Fruit fly (Drosophila melanogaster): ENCODE data around the gene Trp1.

Gene Trp1

DNA sequence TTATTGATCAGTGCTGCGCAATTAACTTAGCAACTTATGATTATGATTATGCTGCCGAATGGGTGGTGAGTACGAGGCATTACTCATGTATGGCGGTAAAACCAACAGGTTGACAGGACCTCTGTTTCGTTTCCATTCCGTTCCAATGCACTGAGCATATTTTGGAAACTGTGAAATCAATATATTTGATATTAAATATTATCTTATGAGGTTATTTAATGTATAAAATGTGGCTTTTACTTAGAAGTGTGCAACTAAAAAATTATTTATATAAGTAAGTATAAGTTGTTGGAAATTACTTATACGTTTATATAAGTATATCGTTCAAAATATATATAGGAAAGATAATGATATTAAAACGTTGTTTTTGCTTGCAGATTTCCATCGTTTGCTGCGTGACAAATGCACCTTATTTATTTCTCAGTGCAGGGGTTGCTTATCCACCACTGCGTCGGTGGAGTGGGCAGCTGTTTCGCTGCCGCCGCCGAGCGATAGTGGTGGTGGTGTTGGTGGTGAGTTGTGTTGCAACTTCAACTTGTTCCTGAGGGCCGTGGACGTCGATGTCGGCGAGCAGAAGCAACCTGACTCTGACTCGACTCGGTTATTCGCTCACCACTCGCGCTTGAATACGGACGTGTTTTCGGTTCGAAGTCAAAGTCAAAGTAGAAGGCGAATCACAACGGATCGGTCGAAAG, 25.0 kb upstream of the Trp1 start, which contains the start of gene bib (continued):
- no peak for TF ChIP-seq aop (GFP tag; IDR thresholded peaks at IDR 0.05)
- TF ChIP-seq CG11085 (GFP tag; IDR thresholded peaks at IDR 0.05) = no peak
- peak; percentile 76 for TF ChIP-seq twi (tag; optimal IDR thresholded peaks at IDR 0.05)
- TF ChIP-seq CG31441 (GFP tag; IDR thresholded peaks at IDR 0.05) = peak; percentile 96
- TF ChIP-seq stc (GFP tag; IDR thresholded peaks at IDR 0.05) = peak; percentile 68
- peak; percentile 56; the same call in 1 of the 2 replicates for TF ChIP-seq danr (GFP tag; IDR thresholded peaks at IDR 0.05)
- peak; percentile 89 for TF ChIP-seq CoRest (tag; optimal IDR thresholded peaks at IDR 0.05)
- TF ChIP-seq hbn (GFP tag; IDR thresholded peaks at IDR 0.05; ENCODE audit: partially characterized antibody) = no peak
- peak; percentile 37 for TF ChIP-seq CG1603 (tag; optimal IDR thresholded peaks at IDR 0.05)
- peak; percentile 80 for TF ChIP-seq CG6689 (GFP tag; IDR thresholded peaks at IDR 0.05)
- TF ChIP-seq CG10267 (tag; optimal IDR thresholded peaks at IDR 0.05) = peak; percentile 89
- TF ChIP-seq CG1529 (GFP tag; optimal IDR thresholded peaks at IDR 0.05) = peak; percentile 80
- TF ChIP-seq jigr1 (GFP tag; IDR thresholded peaks at IDR 0.05) = 0 out of 3 replicates have a peak, but pooled peaks have one; percentile 15
- no peak for TF ChIP-seq Mes4 (GFP tag; optimal IDR thresholded peaks at IDR 0.05)
- TF ChIP-seq Kr (GFP tag; optimal IDR thresholded peaks at IDR 0.05) = no peak
- peak; percentile 10 for TF ChIP-seq cg (GFP tag; optimal IDR thresholded peaks at IDR 0.05)
- peak in 1 of 2 experiments; percentile 38 for TF ChIP-seq crp (GFP tag; optimal IDR thresholded peaks at IDR 0.05)
- TF ChIP-seq Camta (GFP tag; optimal IDR thresholded peaks at IDR 0.05) = no peak
- peak; percentile 85 for TF ChIP-seq CG10431 (GFP tag; optimal IDR thresholded peaks at IDR 0.05)
- TF ChIP-seq tup (GFP tag; optimal IDR thresholded peaks at IDR 0.05) = peak; percentile 52
- peak; percentile 78 for TF ChIP-seq CG15011 (GFP tag; optimal IDR thresholded peaks at IDR 0.05)
- TF ChIP-seq fd3F (GFP tag; optimal IDR thresholded peaks at IDR 0.05) = peak; percentile 52
- TF ChIP-seq Xbp1 (GFP tag; optimal IDR thresholded peaks at IDR 0.05) = peak; percentile 80
- no peak; the same call in 2 of the 3 replicates for TF ChIP-seq gce (GFP tag; IDR thresholded peaks at IDR 0.05)
- peak; percentile 55; the same call in 1 of the 2 replicates for TF ChIP-seq dan (GFP tag; IDR thresholded peaks at IDR 0.05)
- TF ChIP-seq CG30431 (GFP tag; optimal IDR thresholded peaks at IDR 0.05) = peak; percentile 82
- no peak for TF ChIP-seq Doc2 (GFP tag; IDR thresholded peaks at IDR 0.05)
- TF ChIP-seq CG8478 (optimal IDR thresholded peaks at IDR 0.05) = no peak
- peak; percentile 80 for TF ChIP-seq CG15479 (GFP tag; optimal IDR thresholded peaks at IDR 0.05)
- TF ChIP-seq tap (tag; optimal IDR thresholded peaks at IDR 0.05) = peak; percentile 73
- no peak for TF ChIP-seq C15 (GFP tag; IDR thresholded peaks at IDR 0.05)
- peak; percentile 95 for TF ChIP-seq CG7556 (GFP tag; optimal IDR thresholded peaks at IDR 0.05)
- peak; percentile 51 for TF ChIP-seq sisA (GFP tag; IDR thresholded peaks at IDR 0.05)
- no peak for TF ChIP-seq schlank (tag; optimal IDR thresholded peaks at IDR 0.05)
- peak; percentile 86 for TF ChIP-seq CG15601 (tag; optimal IDR thresholded peaks at IDR 0.05)
- 0 out of 2 replicates have a peak, but pooled peaks have one; percentile 33 for TF ChIP-seq Dref (GFP tag; IDR thresholded peaks at IDR 0.05)
- no peak for TF ChIP-seq Optix (GFP tag; IDR thresholded peaks at IDR 0.05)
- peak; percentile 66 for TF ChIP-seq cato (GFP tag; optimal IDR thresholded peaks at IDR 0.05; ENCODE audit: borderline replicate concordance)
- TF ChIP-seq CG11560 (tag; IDR thresholded peaks at IDR 0.05) = no peak
- TF ChIP-seq CG3838 (GFP tag; optimal IDR thresholded peaks at IDR 0.05) = peak; percentile 48
- no peak for TF ChIP-seq prd (optimal IDR thresholded peaks at IDR 0.05)
- peak; percentile 81 for TF ChIP-seq prd (GFP tag; IDR thresholded peaks at IDR 0.05)
- TF ChIP-seq Tbp (GFP tag; optimal IDR thresholded peaks at IDR 0.05) = no peak
- TF ChIP-seq slp2 (GFP tag; optimal IDR thresholded peaks at IDR 0.05) = no peak
- no peak for TF ChIP-seq crol (GFP tag; IDR thresholded peaks at IDR 0.05)
- no peak for TF ChIP-seq Dp (GFP tag; optimal IDR thresholded peaks at IDR 0.05)
- peak; percentile 51 for TF ChIP-seq CG3065 (GFP tag; optimal IDR thresholded peaks at IDR 0.05)
- TF ChIP-seq h (optimal IDR thresholded peaks at IDR 0.05) = no peak
- no peak for TF ChIP-seq NC2α (GFP tag; optimal IDR thresholded peaks at IDR 0.05)
- TF ChIP-seq CG7271 (tag; optimal IDR thresholded peaks at IDR 0.05) = peak; percentile 16
- peak; percentile 85 for TF ChIP-seq chm (GFP tag; IDR thresholded peaks at IDR 0.05)
